Worm (Caenorhabditis elegans): ENCODE results near the gene H35N09.2.

H35N09.2 gene

ce11 chrX:8623840-8624591 lies 19.2 kb upstream of the H35N09.2 start (continued):
- TF ChIP-seq ama-1 (optimal IDR thresholded peaks at IDR 0.05) (no peak), ama-1 (GFP tag; optimal IDR thresholded peaks at IDR 0.05) (peak in 1 of 2 experiments; percentile 74), F49E8.2 (tag; optimal IDR thresholded peaks at IDR 0.05; ENCODE audit: insufficient read depth) (no peak), F23B12.7 (tag; optimal IDR thresholded peaks at IDR 0.05; ENCODE audit: insufficient read depth) (no peak), F57A8.1 (GFP tag; optimal IDR thresholded peaks at IDR 0.05) (no peak), snpc-4 (GFP tag; optimal IDR thresholded peaks at IDR 0.05) (peak; percentile 19), snpc-4 (tag; optimal IDR thresholded peaks at IDR 0.05) (peak in 3 of 4 experiments; percentile 10 to 61 (median 43)), unc-62 (GFP tag; optimal IDR thresholded peaks at IDR 0.05) (no peak), athp-1 (tag; optimal IDR thresholded peaks at IDR 0.05) (no peak), dpl-1 (GFP tag; optimal IDR thresholded peaks at IDR 0.05) (no peak), aptf-2 (GFP tag; conservative IDR thresholded peaks at IDR 0.05) (no peak), mes-4 (tag; optimal IDR thresholded peaks at IDR 0.05) (no peak), ztf-26 (tag; optimal IDR thresholded peaks at IDR 0.05) (peak; percentile 38), rcor-1 (GFP tag; IDR thresholded peaks at IDR 0.05) (peak; percentile 58; the same call in 1 of the 2 replicates), repo-1 (tag; optimal IDR thresholded peaks at IDR 0.05) (peak; percentile 23), dpff-1 (tag; optimal IDR thresholded peaks at IDR 0.05) (no peak), snpc-1.3 (tag; optimal IDR thresholded peaks at IDR 0.05; ENCODE audit: insufficient read depth) (no peak), F33H1.4 (GFP tag; IDR thresholded peaks at IDR 0.05) (no peak), gei-17 (GFP tag; optimal IDR thresholded peaks at IDR 0.05) (peak; percentile 23), mcd-1 (GFP tag; IDR thresholded peaks at IDR 0.05) (peak; percentile 73), let-526 (GFP tag; IDR thresholded peaks at IDR 0.05) (no peak), nhr-80 (tag; optimal IDR thresholded peaks at IDR 0.05) (peak; percentile 21), T07F8.4 (tag; optimal IDR thresholded peaks at IDR 0.05) (no peak), egl-44 (GFP tag; IDR thresholded peaks at IDR 0.05) (no peak), B0035.1 (tag; optimal IDR thresholded peaks at IDR 0.05) (no peak), hmg-20 (GFP tag; IDR thresholded peaks at IDR 0.05) (peak; percentile 9; the same call in 1 of the 2 replicates), hrde-1 (tag; optimal IDR thresholded peaks at IDR 0.05; ENCODE audit: borderline replicate concordance) (no peak), ceh-79 (tag; optimal IDR thresholded peaks at IDR 0.05) (no peak), pha-4 (tag; optimal IDR thresholded peaks at IDR 0.05) (no peak), cebp-1 (GFP tag; IDR thresholded peaks at IDR 0.05) (no peak), cebp-1 (tag; optimal IDR thresholded peaks at IDR 0.05) (no peak), ztf-6 (GFP tag; IDR thresholded peaks at IDR 0.05) (no peak), xnd-1 (tag; optimal IDR thresholded peaks at IDR 0.05) (no peak), bed-2 (GFP tag; IDR thresholded peaks at IDR 0.05) (no peak), tbp1 (GFP tag; optimal IDR thresholded peaks at IDR 0.05) (peak; percentile 84), F55B11.4 (tag; optimal IDR thresholded peaks at IDR 0.05; ENCODE audit: borderline replicate concordance, insufficient read depth) (no peak), tlf-1 (GFP tag; optimal IDR thresholded peaks at IDR 0.05) (no peak), lsy-27 (tag; optimal IDR thresholded peaks at IDR 0.05; ENCODE audit: borderline replicate concordance, insufficient read depth) (no peak), nhr-179 (tag; optimal IDR thresholded peaks at IDR 0.05) (no peak), ztf-18 (tag; optimal IDR thresholded peaks at IDR 0.05) (peak; percentile 35), lsl-1 (GFP tag; optimal IDR thresholded peaks at IDR 0.05) (no peak), hlh-26 (GFP tag; conservative IDR thresholded peaks at IDR 0.05) (no peak), fkh-3 (tag; optimal IDR thresholded peaks at IDR 0.05) (no peak), ztf-22 (GFP tag; optimal IDR thresholded peaks at IDR 0.05) (no peak), F37B4.10 (GFP tag; IDR thresholded peaks at IDR 0.05) (no peak), ztf-3 (GFP tag; optimal IDR thresholded peaks at IDR 0.05) (no peak), chd-7 (tag; optimal IDR thresholded peaks at IDR 0.05) (peak; percentile 37), nhr-120 (GFP tag; IDR thresholded peaks at IDR 0.05) (no peak)

Data from whole organism, young adult.